Fruit fly (Drosophila melanogaster) whole organism, embryonic: ENCODE data around the gene CG33687.

Experiments
- Asciz ChIP-seq: fragments of 200-800 bp; sonication (Bioruptor generic); optimal IDR thresholded peaks from 2 replicates; lab custom pipeline; 2017; ENCODE audit warnings: missing biosample characterization, mild to moderate bottlenecking, missing genetic modification characterization, missing genetic modification reagents
- CG10147 ChIP-seq: fragments of 200-800 bp; sonication (Bioruptor generic); optimal IDR thresholded peaks from 2 replicates; lab custom pipeline; 2019; ENCODE audit warnings: missing biosample characterization, mild to moderate bottlenecking, missing genetic modification characterization, moderate library complexity
- CG12071 ChIP-seq: fragments of 200-800 bp; sonication (Bioruptor generic); optimal IDR thresholded peaks from 3 replicates; lab custom pipeline; 2018; ENCODE audit warnings: missing biosample characterization, mild to moderate bottlenecking, missing genetic modification characterization
- CG12236 ChIP-seq: fragments of 200-800 bp; sonication (Bioruptor generic); optimal IDR thresholded peaks from 2 replicates; lab custom pipeline; 2016; ENCODE audit warnings: missing biosample characterization, missing genetic modification characterization
- CG12391 ChIP-seq: fragments of 200-800 bp; sonication (Bioruptor generic); optimal IDR thresholded peaks from 3 replicates; lab custom pipeline; 2018; ENCODE audit warnings: missing biosample characterization, mild to moderate bottlenecking, missing genetic modification characterization, moderate library complexity
- CG17829 ChIP-seq: fragments of 200-800 bp; optimal IDR thresholded peaks from 2 replicates; lab custom pipeline; 2019; ENCODE audit warnings: missing biosample characterization, mild to moderate bottlenecking, missing genetic modification characterization, moderate library complexity
- CG2202 ChIP-seq: fragments of 200-800 bp; sonication (Bioruptor generic); optimal IDR thresholded peaks from 2 replicates; lab custom pipeline; 2018; ENCODE audit warnings: missing biosample characterization, mild to moderate bottlenecking, missing genetic modification characterization
- CG2875 ChIP-seq: fragments of 200-800 bp; sonication (Bioruptor generic); optimal IDR thresholded peaks from 2 replicates; lab custom pipeline; 2017; ENCODE audit warnings: missing biosample characterization, mild to moderate bottlenecking, missing genetic modification characterization, missing genetic modification reagents
- CG30431 ChIP-seq: fragments of 200-800 bp; sonication (Bioruptor generic); optimal IDR thresholded peaks from 2 replicates; lab custom pipeline; 2017; ENCODE audit warnings: missing biosample characterization, missing genetic modification characterization
- CG31441 ChIP-seq: fragments of 200-800 bp; sonication (Bioruptor generic); IDR thresholded peaks from 2 replicates; pipeline ENCODE4 v1.3.6; 2022; ENCODE audit warnings: missing biosample characterization, missing genetic modification characterization
- CG32532 ChIP-seq: fragments of 200-800 bp; sonication (Bioruptor generic); IDR thresholded peaks from 2 replicates; pipeline ENCODE4 v1.3.6; 2022; ENCODE audit warnings: missing biosample characterization, missing genetic modification characterization
- CG4404 ChIP-seq: fragments of 200-800 bp; sonication (Bioruptor generic); IDR thresholded peaks from 2 replicates; pipeline ENCODE4 v1.3.6; 2022; ENCODE audit warnings: missing biosample characterization, missing genetic modification characterization
- CG6683 ChIP-seq: fragments of 200-800 bp; sonication (Bioruptor generic); optimal IDR thresholded peaks from 2 replicates; lab custom pipeline; 2017; ENCODE audit warnings: missing biosample characterization, mild to moderate bottlenecking, missing genetic modification characterization, missing genetic modification reagents
- CG6791 ChIP-seq: fragments of 200-800 bp; sonication (Bioruptor generic); IDR thresholded peaks from 3 replicates; pipeline ENCODE4 v1.3.6; 2022; ENCODE audit warnings: missing biosample characterization, missing genetic modification characterization; ENCODE audit not compliant: partially characterized antibody
- CG6813 ChIP-seq: fragments of 200-800 bp; sonication (Bioruptor generic); optimal IDR thresholded peaks from 2 replicates; lab custom pipeline; 2017; ENCODE audit warnings: missing biosample characterization, missing genetic modification characterization, mild to moderate bottlenecking, moderate library complexity, missing genetic modification reagents
- CG7556 ChIP-seq: fragments of 200-800 bp; sonication (Bioruptor generic); optimal IDR thresholded peaks from 2 replicates; lab custom pipeline; 2017; ENCODE audit warnings: missing biosample characterization, mild to moderate bottlenecking, missing genetic modification characterization
- CG9932 ChIP-seq: fragments of 200-800 bp; sonication (Bioruptor generic); IDR thresholded peaks from 2 replicates; pipeline ENCODE4 v1.3.6; 2022; ENCODE audit warnings: missing biosample characterization, missing genetic modification characterization
- Deaf1 ChIP-seq: fragments of 200-800 bp; optimal IDR thresholded peaks from 3 replicates; lab custom pipeline; 2019; ENCODE audit warnings: missing biosample characterization, mild to moderate bottlenecking, missing genetic modification characterization, moderate library complexity
- Ets65A ChIP-seq: fragments of 200-800 bp; sonication (Bioruptor generic); peaks from one replicate; lab custom pipeline; 2016; ENCODE audit warnings: missing biosample characterization, missing genetic modification characterization
- Fer2 ChIP-seq: fragments of 200-800 bp; sonication (Bioruptor generic); optimal IDR thresholded peaks from 2 replicates; lab custom pipeline; 2018; ENCODE audit warnings: missing biosample characterization, mild to moderate bottlenecking, missing genetic modification characterization, moderate library complexity
- Fer3 ChIP-seq: fragments of 200-800 bp; sonication (Bioruptor generic); optimal IDR thresholded peaks from 2 replicates; lab custom pipeline; 2018; ENCODE audit warnings: missing biosample characterization, mild to moderate bottlenecking, missing genetic modification characterization, moderate library complexity
- Hand ChIP-seq: fragments of 200-800 bp; sonication (Bioruptor generic); optimal IDR thresholded peaks from 2 replicates; lab custom pipeline; 2017; ENCODE audit warnings: mild to moderate bottlenecking, missing biosample characterization, missing genetic modification reagents, missing genetic modification characterization
- Hr39 ChIP-seq: fragments of >200 bp; optimal IDR thresholded peaks from 2 replicates; lab custom pipeline; 2017
- Hr51 ChIP-seq, 2 experiments: fragments of 200-800 bp; sonication (Bioruptor generic); optimal IDR thresholded peaks; 2 replicates in 1 of 2; 3 replicates in 1 of 2; lab custom pipeline; 2016 to 2018; ENCODE audit warnings: missing biosample characterization in 2 of 2, missing genetic modification characterization in 2 of 2, mild to moderate bottlenecking in 1 of 2, moderate library complexity in 1 of 2
- Hsf ChIP-seq: fragments of 200-800 bp; sonication (Bioruptor generic); optimal IDR thresholded peaks from 3 replicates; lab custom pipeline; 2016; ENCODE audit warnings: missing biosample characterization, missing genetic modification characterization
- Jarid2 ChIP-seq: fragments of 200-800 bp; sonication (Bioruptor generic); optimal IDR thresholded peaks from 3 replicates; lab custom pipeline; 2017; ENCODE audit warnings: mild to moderate bottlenecking, missing biosample characterization, missing genetic modification reagents, missing genetic modification characterization
- Lpt ChIP-seq: fragments of >200 bp; optimal IDR thresholded peaks from 2 replicates; lab custom pipeline; 2018; ENCODE audit warnings: missing biosample characterization, missing genetic modification characterization
- Myb ChIP-seq: fragments of 200-800 bp; sonication (Bioruptor generic); optimal IDR thresholded peaks from 2 replicates; lab custom pipeline; 2016; ENCODE audit warnings: missing biosample characterization, missing genetic modification characterization
- NC2α ChIP-seq: fragments of 200-800 bp; sonication (Bioruptor generic); optimal IDR thresholded peaks from 2 replicates; lab custom pipeline; 2016; ENCODE audit warnings: missing biosample characterization, missing genetic modification characterization
- NK7.1 ChIP-seq: fragments of 200-800 bp; sonication (Bioruptor generic); optimal IDR thresholded peaks from 3 replicates; lab custom pipeline; 2016; ENCODE audit warnings: missing biosample characterization, missing genetic modification characterization
- Optix ChIP-seq: fragments of 200-800 bp; sonication (Bioruptor generic); IDR thresholded peaks from 3 replicates; pipeline ENCODE4 v1.3.6; 2022; ENCODE audit warnings: missing biosample characterization, missing genetic modification characterization
- Taf1 ChIP-seq: fragments of 200-800 bp; sonication (Bioruptor generic); IDR thresholded peaks from 2 replicates; pipeline ENCODE4 v1.3.6; 2022; ENCODE audit warnings: missing biosample characterization, missing genetic modification characterization
- bbx ChIP-seq: fragments of 200-800 bp; sonication (Bioruptor generic); IDR thresholded peaks from 2 replicates; pipeline ENCODE4 v1.3.6; 2022; ENCODE audit warnings: missing biosample characterization, missing genetic modification characterization; ENCODE audit not compliant: partially characterized antibody
- corto ChIP-seq: fragments of 200-800 bp; sonication (Bioruptor generic); optimal IDR thresholded peaks from 2 replicates; lab custom pipeline; 2016; ENCODE audit warnings: missing biosample characterization, mild to moderate bottlenecking, missing genetic modification characterization, moderate library complexity
- disco-r ChIP-seq: fragments of 200-800 bp; sonication (Bioruptor generic); optimal IDR thresholded peaks from 2 replicates; lab custom pipeline; 2016; ENCODE audit warnings: missing biosample characterization, missing genetic modification characterization
- esg ChIP-seq: fragments of 200-800 bp; sonication (Bioruptor generic); conservative IDR thresholded peaks from 2 replicates; pipeline ENCODE4 v1.3.6; 2022; ENCODE audit warnings: missing biosample characterization, missing genetic modification characterization
- fd64A ChIP-seq: fragments of 200-800 bp; sonication (Bioruptor generic); optimal IDR thresholded peaks from 3 replicates; lab custom pipeline; 2018; ENCODE audit warnings: missing biosample characterization, mild to moderate bottlenecking, missing genetic modification characterization
- gcm2 ChIP-seq: fragments of 200-800 bp; sonication (Bioruptor generic); optimal IDR thresholded peaks from 2 replicates; lab custom pipeline; 2016; ENCODE audit warnings: missing biosample characterization, missing genetic modification characterization
- hb ChIP-seq: fragments of 200-800 bp; sonication (Bioruptor generic); IDR thresholded peaks from 3 replicates; pipeline ENCODE4 v1.3.6; 2022; ENCODE audit warnings: missing biosample characterization, missing genetic modification characterization; ENCODE audit not compliant: partially characterized antibody
- hkb ChIP-seq, 2 experiments: fragments of 200-800 bp in 1 of 2; fragments of >200 bp in 1 of 2; sonication (Bioruptor generic) in 1 of 2; IDR thresholded peaks in 1 of 2; optimal IDR thresholded peaks in 1 of 2; 2 replicates each; pipeline versions ENCODE4 v1.3.6 to Lab custom; 2017 to 2022; ENCODE audit warnings: missing biosample characterization in 1 of 2, missing genetic modification characterization in 1 of 2
- org-1 ChIP-seq: fragments of 200-800 bp; sonication (Bioruptor generic); optimal IDR thresholded peaks from 2 replicates; lab custom pipeline; 2017; ENCODE audit warnings: missing biosample characterization, missing genetic modification characterization
- otp ChIP-seq: fragments of 200-800 bp; sonication (Bioruptor generic); IDR thresholded peaks from 3 replicates; pipeline ENCODE4, ENCODE4 v1.3.6; 2022; ENCODE audit warnings: missing biosample characterization, missing genetic modification characterization
- pan ChIP-seq, 4 experiments: fragments of >200 bp in 3 of 4; fragments of 200-800 bp in 1 of 4; sonication (Bioruptor generic) in 1 of 4; optimal IDR thresholded peaks in 3 of 4; IDR thresholded peaks in 1 of 4; 2 replicates each; pipeline versions ENCODE4 v1.3.6 to Lab custom; 2017 to 2022; ENCODE audit warnings: missing biosample characterization in 2 of 4, missing genetic modification characterization in 2 of 4, mixed read lengths in 1 of 4
- ranshi ChIP-seq: fragments of 200-800 bp; sonication (Bioruptor generic); IDR thresholded peaks from 2 replicates; pipeline ENCODE4 v1.3.6; 2022; ENCODE audit warnings: missing biosample characterization, missing genetic modification characterization
- run ChIP-seq: fragments of 200-800 bp; sonication (Bioruptor generic); optimal IDR thresholded peaks from 3 replicates; lab custom pipeline; 2018; ENCODE audit warnings: missing biosample characterization, mild to moderate bottlenecking, missing genetic modification characterization
- sc ChIP-seq, 3 experiments: fragments of >200 bp in 2 of 3; fragments of 200-800 bp in 1 of 3; sonication (Bioruptor generic) in 1 of 3; optimal IDR thresholded peaks; 2 replicates in 2 of 3; 3 replicates in 1 of 3; lab custom pipeline; 2017; ENCODE audit warnings: mild to moderate bottlenecking in 1 of 3, missing biosample characterization in 1 of 3, missing genetic modification characterization in 1 of 3, missing genetic modification reagents in 1 of 3
- tup ChIP-seq: fragments of 200-800 bp; sonication (Bioruptor generic); optimal IDR thresholded peaks from 2 replicates; lab custom pipeline; 2016; ENCODE audit warnings: missing biosample characterization, mild to moderate bottlenecking, missing genetic modification characterization, moderate library complexity

Gene CG33687

dm6 chr3L:16160420-16161069 lies 37.1 kb upstream of the CG33687 start (continued):
- TF ChIP-seq hkb (optimal IDR thresholded peaks at IDR 0.05; lab: Kevin White, UChicago) (no peak), hkb (GFP tag; IDR thresholded peaks at IDR 0.05; lab: Robert Waterston, UW) (peak; percentile 38; the same call in 1 of the 2 replicates), Optix (GFP tag; lab: Robert Waterston, UW) (peak; percentile 10; the same call in 1 of the 3 replicates), Hsf (GFP tag; lab: Kevin White, UChicago) (peak; percentile 59), CG6791 (GFP tag; lab: Robert Waterston, UW) (no peak), otp (no peak), CG17829 (peak; percentile 14), run (tag; lab: Kevin White, UChicago) (peak; percentile 4), tup (GFP tag; lab: Kevin White, UChicago) (no peak), CG4404 (GFP tag; lab: Robert Waterston, UW) (peak; percentile 10; the same call in 1 of the 2 replicates), Taf1 (no peak), NC2α (GFP tag; lab: Kevin White, UChicago) (no peak), CG6683 (GFP tag; lab: Kevin White, UChicago) (peak; percentile 30), Jarid2 (GFP tag; lab: Kevin White, UChicago) (peak; percentile 21), CG31441 (peak; percentile 33; the same call in 1 of the 2 replicates), gcm2 (no peak), Myb (GFP tag; lab: Kevin White, UChicago) (peak; percentile 43), CG9932 (GFP tag; lab: Robert Waterston, UW) (peak; percentile 56), NK7.1 (GFP tag; lab: Kevin White, UChicago) (peak; percentile 46), Asciz (GFP tag; lab: Kevin White, UChicago) (peak; percentile 35), esg (GFP tag; lab: Robert Waterston, UW) (peak; percentile 47), Deaf1 (tag; lab: Kevin White, UChicago) (peak; percentile 53), pan (optimal IDR thresholded peaks at IDR 0.05; lab: Kevin White, UChicago) (no peak), pan (GFP tag; optimal IDR thresholded peaks at IDR 0.05 in 1 of 2, IDR thresholded peaks at IDR 0.05 in 1 of 2) (peak in 1 of 2 experiments; percentile 57), CG6813 (no peak), bbx (GFP tag; lab: Robert Waterston, UW) (no peak), Hr39 (lab: Kevin White, UChicago) (no peak), org-1 (GFP tag; lab: Kevin White, UChicago) (peak; percentile 74), CG12236 (peak; percentile 16), sc (optimal IDR thresholded peaks at IDR 0.05; lab: Kevin White, UChicago) (no peak), sc (GFP tag; optimal IDR thresholded peaks at IDR 0.05; lab: Kevin White, UChicago) (peak; percentile 39), CG12071 (GFP tag; lab: Kevin White, UChicago) (peak; percentile 24), CG10147 (peak; percentile 70), CG32532 (GFP tag; lab: Robert Waterston, UW) (no peak), CG2875 (GFP tag; lab: Kevin White, UChicago) (no peak), Fer3 (tag; lab: Kevin White, UChicago) (peak; percentile 72), Lpt (no peak), Fer2 (no peak), Hr51 (GFP tag; optimal IDR thresholded peaks at IDR 0.05; lab: Kevin White, UChicago) (peak; percentile 42 to 68), hb (no peak), Hand (GFP tag; lab: Kevin White, UChicago) (peak; percentile 79), CG2202 (no peak), CG30431 (GFP tag; lab: Kevin White, UChicago) (peak; percentile 33), CG7556 (GFP tag; lab: Kevin White, UChicago) (peak; percentile 63), CG12391 (tag; lab: Kevin White, UChicago) (peak; percentile 63), disco-r (GFP tag; lab: Kevin White, UChicago) (peak; percentile 9), ranshi (0 out of 2 replicates have a peak, but pooled peaks have one; percentile 3), fd64A (GFP tag; lab: Kevin White, UChicago) (no peak), Ets65A (peak; percentile 96), corto (GFP tag; lab: Kevin White, UChicago) (no peak)
